Worm (Caenorhabditis elegans) whole organism, late embryonic: ENCODE results near the gene fbxa-36.
"Not testable (repeated sequence)": the region's sequence is repeated elsewhere in the genome, so short reads cannot be mapped to it uniquely, and the experiment has no call there.

ENCODE experiments used
- ceh-14 ChIP-seq: sonication (generic microtip); optimal IDR thresholded peaks from 2 replicates; lab custom pipeline; 2016; ENCODE audit warnings: missing genotype, missing genetic modification characterization, missing compliant biosample characterization
- che-1 ChIP-seq: sonication (generic microtip); optimal IDR thresholded peaks from 2 replicates; lab custom pipeline; 2016; ENCODE audit warnings: mild to moderate bottlenecking, missing genetic modification characterization, missing compliant biosample characterization
- hlh-13 ChIP-seq: fragments of 200-800 bp; sonication (Bioruptor generic); optimal IDR thresholded peaks from 2 replicates; lab custom pipeline; 2018; ENCODE audit warnings: mild to moderate bottlenecking, missing genetic modification characterization, missing compliant biosample characterization
- pag-3 ChIP-seq: sonication (generic microtip); optimal IDR thresholded peaks from 2 replicates; lab custom pipeline; 2016; ENCODE audit warnings: missing compliant biosample characterization, missing genetic modification characterization, borderline replicate concordance
- unc-55 ChIP-seq: sonication (generic microtip); optimal IDR thresholded peaks from 2 replicates; lab custom pipeline; 2017; ENCODE audit warnings: missing biosample characterization, missing genetic modification reagents, missing genetic modification characterization

DNA sequence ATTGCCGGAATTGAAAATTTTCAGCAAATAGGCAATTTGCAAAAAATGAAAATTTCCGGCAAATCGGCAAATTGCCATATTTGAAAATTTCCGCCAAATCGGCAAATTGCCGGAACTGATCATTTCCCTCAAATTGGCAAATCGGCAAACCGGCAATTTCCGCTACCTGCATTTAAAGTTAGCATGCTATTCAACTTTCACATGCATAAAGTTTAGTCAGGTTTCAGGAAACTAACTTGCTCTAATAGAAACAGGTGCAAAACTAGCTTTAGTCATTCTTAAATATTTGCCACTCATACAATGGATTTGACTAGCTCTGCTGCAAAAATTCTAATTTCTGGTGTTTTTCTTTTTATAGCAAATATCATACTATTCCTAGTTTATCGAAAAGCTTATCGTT is 29.3 kb downstream of the fbxa-36 start, which contains the start of gene srz-9:
- TF ChIP-seq hlh-13 (GFP tag; lab: Kevin White, UChicago); ceh-14 (tag; lab: Kevin White, UChicago); unc-55; che-1; pag-3: not testable (repeated sequence)
